Worm (Caenorhabditis elegans): Measurements from ENCODE around the gene C31E10.5.

C31E10.5 gene

ce11 chrX:14020290-14020689 is 24.7 kb upstream of the C31E10.5 start, which contains the start of gene C04C11.1:
TSS of gene C04C11.1 (plus strand) at chrX:14020590.
- TF ChIP-seq nhr-237 (tag; optimal IDR thresholded peaks at IDR 0.05) (no peak), lsy-2 (tag; optimal IDR thresholded peaks at IDR 0.05) (no peak)

ce11 chrX:14016698-14017097 is 21.1 kb upstream of the C31E10.5 start:
- TF ChIP-seq unc-39 (tag; optimal IDR thresholded peaks at IDR 0.05) (no peak), bed-3 (GFP tag; optimal IDR thresholded peaks at IDR 0.05) (no peak), drap-1 (GFP tag; optimal IDR thresholded peaks at IDR 0.05) (no peak), ceh-43 (GFP tag; optimal IDR thresholded peaks at IDR 0.05) (no peak), lsy-2 (tag; optimal IDR thresholded peaks at IDR 0.05) (peak; percentile 18), mls-2 (tag; optimal IDR thresholded peaks at IDR 0.05) (peak; percentile 35), sem-2 (GFP tag; optimal IDR thresholded peaks at IDR 0.05) (no peak), cnd-1 (tag; optimal IDR thresholded peaks at IDR 0.05) (peak; percentile 91), pha-4 (tag; optimal IDR thresholded peaks at IDR 0.05) (no peak), zip-8 (tag; optimal IDR thresholded peaks at IDR 0.05) (no peak), ztf-11 (tag; optimal IDR thresholded peaks at IDR 0.05) (peak; percentile 38), unc-62 (GFP tag; optimal IDR thresholded peaks at IDR 0.05) (peak; percentile 96), M03D4.4 (tag; optimal IDR thresholded peaks at IDR 0.05) (peak; percentile 3), nhr-76 (tag; optimal IDR thresholded peaks at IDR 0.05) (no peak), flh-1 (GFP tag; optimal IDR thresholded peaks at IDR 0.05) (no peak), ceh-83 (GFP tag; optimal IDR thresholded peaks at IDR 0.05) (no peak), sptf-1 (tag; optimal IDR thresholded peaks at IDR 0.05) (no peak), nhr-237 (tag; optimal IDR thresholded peaks at IDR 0.05) (no peak), ces-1 (GFP tag; optimal IDR thresholded peaks at IDR 0.05) (peak; percentile 87), mab-5 (tag; optimal IDR thresholded peaks at IDR 0.05) (no peak), hlh-1 (tag; optimal IDR thresholded peaks at IDR 0.05) (peak; percentile 99), nhr-12 (tag; optimal IDR thresholded peaks at IDR 0.05) (no peak), unc-120 (tag; optimal IDR thresholded peaks at IDR 0.05; ENCODE audit: poor library complexity, severe bottlenecking) (peak; percentile 81), elt-1 (tag; optimal IDR thresholded peaks at IDR 0.05; ENCODE audit: borderline replicate concordance, insufficient read depth) (no peak), lin-32 (GFP tag; optimal IDR thresholded peaks at IDR 0.05) (peak; percentile 50), ham-2 (GFP tag; optimal IDR thresholded peaks at IDR 0.05) (no peak)

DNA sequence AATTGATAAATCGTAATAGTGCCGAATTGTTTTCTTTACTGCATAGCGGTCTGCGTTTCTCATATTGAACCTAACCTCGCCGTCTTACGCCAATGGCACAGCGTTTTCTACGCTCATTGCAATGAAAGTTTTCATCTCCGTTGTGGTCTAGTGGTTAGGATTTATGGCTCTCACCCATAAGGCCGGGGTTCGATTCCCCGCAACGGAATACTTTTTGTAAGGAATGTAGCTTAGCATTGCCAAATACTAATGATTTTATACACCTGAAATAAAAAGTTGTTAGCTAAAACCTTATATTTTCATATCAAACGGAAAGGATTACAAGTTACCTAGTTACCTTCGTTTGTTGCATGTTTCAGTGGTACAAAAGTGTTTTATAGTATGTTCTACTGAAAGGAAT is 20.2 kb upstream of the C31E10.5 start:
- no peak for TF ChIP-seq nhr-76 (tag; optimal IDR thresholded peaks at IDR 0.05)
- TF ChIP-seq zip-8 (tag; optimal IDR thresholded peaks at IDR 0.05): no peak
- TF ChIP-seq ztf-11 (tag; optimal IDR thresholded peaks at IDR 0.05): no peak
- peak; percentile 85 for TF ChIP-seq ceh-83 (GFP tag; optimal IDR thresholded peaks at IDR 0.05)
- TF ChIP-seq mls-2 (tag; optimal IDR thresholded peaks at IDR 0.05): peak; percentile 88
- peak; percentile 27 for TF ChIP-seq hlh-1 (tag; optimal IDR thresholded peaks at IDR 0.05)
- peak; percentile 62 for TF ChIP-seq ces-1 (GFP tag; optimal IDR thresholded peaks at IDR 0.05)
- TF ChIP-seq nhr-28 (tag; optimal IDR thresholded peaks at IDR 0.05): peak; percentile 40
- TF ChIP-seq nhr-237 (tag; optimal IDR thresholded peaks at IDR 0.05): peak; percentile 20
- peak; percentile 93 for TF ChIP-seq sptf-1 (tag; optimal IDR thresholded peaks at IDR 0.05)
- TF ChIP-seq drap-1 (GFP tag; optimal IDR thresholded peaks at IDR 0.05): peak; percentile 91
- TF ChIP-seq ceh-39 (tag; optimal IDR thresholded peaks at IDR 0.05): no peak
- peak; percentile 78 for TF ChIP-seq ceh-43 (GFP tag; optimal IDR thresholded peaks at IDR 0.05)
- no peak for TF ChIP-seq elt-3 (tag; optimal IDR thresholded peaks at IDR 0.05)
- peak; percentile 47 for TF ChIP-seq mab-5 (tag; optimal IDR thresholded peaks at IDR 0.05)
- TF ChIP-seq bed-3 (GFP tag; optimal IDR thresholded peaks at IDR 0.05): peak; percentile 79
- TF ChIP-seq tbx-8 (GFP tag; optimal IDR thresholded peaks at IDR 0.05): peak; percentile 23
- TF ChIP-seq M03D4.4 (tag; optimal IDR thresholded peaks at IDR 0.05): peak; percentile 87
- no peak for TF ChIP-seq unc-39 (tag; optimal IDR thresholded peaks at IDR 0.05)
- TF ChIP-seq cnd-1 (tag; optimal IDR thresholded peaks at IDR 0.05): peak; percentile 81
- no peak for TF ChIP-seq nhr-2 (tag; optimal IDR thresholded peaks at IDR 0.05)
- TF ChIP-seq mep-1 (tag; optimal IDR thresholded peaks at IDR 0.05): peak; percentile 78
- TF ChIP-seq unc-120 (tag; optimal IDR thresholded peaks at IDR 0.05; ENCODE audit: poor library complexity, severe bottlenecking): peak; percentile 99
- peak; percentile 64 for TF ChIP-seq pha-4 (tag; optimal IDR thresholded peaks at IDR 0.05)
- peak; percentile 92 for TF ChIP-seq ham-2 (GFP tag; optimal IDR thresholded peaks at IDR 0.05)
- no peak for TF ChIP-seq elt-1 (tag; optimal IDR thresholded peaks at IDR 0.05; ENCODE audit: borderline replicate concordance, insufficient read depth)
- no peak for TF ChIP-seq blmp-1 (tag; optimal IDR thresholded peaks at IDR 0.05)
- peak; percentile 66 for TF ChIP-seq sem-2 (GFP tag; optimal IDR thresholded peaks at IDR 0.05)
- TF ChIP-seq lin-32 (GFP tag; optimal IDR thresholded peaks at IDR 0.05): peak; percentile 61
- TF ChIP-seq nhr-12 (tag; optimal IDR thresholded peaks at IDR 0.05): peak; percentile 48
- peak; percentile 66 for TF ChIP-seq flh-1 (GFP tag; optimal IDR thresholded peaks at IDR 0.05)
- TF ChIP-seq lsy-2 (tag; optimal IDR thresholded peaks at IDR 0.05): peak; percentile 1
- no peak for TF ChIP-seq snpc-4 (tag; optimal IDR thresholded peaks at IDR 0.05)
- no peak for TF ChIP-seq lin-13 (tag; optimal IDR thresholded peaks at IDR 0.05)
- TF ChIP-seq unc-62 (GFP tag; optimal IDR thresholded peaks at IDR 0.05): peak; percentile 34

Measured in whole organism, mixed stage, embryonic.